Worm (Caenorhabditis elegans): ENCODE results near the gene F36A4.2.

DNA sequence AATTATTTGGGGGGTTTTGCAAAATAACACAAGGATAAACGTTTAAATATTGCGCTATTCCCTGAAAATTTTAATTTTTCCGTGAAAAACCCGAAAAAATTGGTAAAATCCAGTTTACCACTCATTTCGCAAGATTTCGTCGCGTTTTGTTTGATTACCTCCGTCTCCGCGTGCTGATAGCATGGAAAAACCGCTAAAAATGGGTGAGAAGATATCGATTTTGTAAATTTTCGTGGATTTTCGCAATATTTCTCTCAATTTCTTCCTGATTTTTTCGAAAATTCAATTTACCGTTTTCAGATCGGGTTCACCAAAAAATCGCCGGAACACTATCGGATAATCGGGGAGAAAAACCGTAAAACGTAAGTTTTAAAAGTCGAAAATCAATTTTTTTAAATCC lies 23.3 kb upstream of the F36A4.2 start, which contains the start of gene ama-1:
- TF ChIP-seq nfya-1 (tag; optimal IDR thresholded peaks at IDR 0.05; ENCODE audit: borderline replicate concordance, insufficient read depth) (no peak), ztf-25 (GFP tag; IDR thresholded peaks at IDR 0.05) (no peak), rcor-1 (GFP tag; IDR thresholded peaks at IDR 0.05) (no peak), ets-4 (GFP tag; optimal IDR thresholded peaks at IDR 0.05) (no peak), tbp1 (GFP tag; optimal IDR thresholded peaks at IDR 0.05) (no peak), dpl-1 (GFP tag; optimal IDR thresholded peaks at IDR 0.05) (no peak)
